Worm (Caenorhabditis elegans) whole organism, young adult: ENCODE measurements around the gene T09A5.5.

Experiments used
- B0336.3 ChIP-seq: fragments of 200-800 bp; sonication (Bioruptor generic); IDR thresholded peaks from 2 replicates; pipeline ENCODE4 v1.3.6; 2022; ENCODE audit warnings: missing genetic modification characterization, missing compliant biosample characterization
- C17E4.6 ChIP-seq: fragments of 200-800 bp; sonication (Bioruptor generic); IDR thresholded peaks from 2 replicates; pipeline ENCODE4 v1.3.6; 2022; ENCODE audit warnings: missing genetic modification reagents, missing genetic modification characterization, missing compliant biosample characterization
- F23B12.7 ChIP-seq: sonication (generic microtip); optimal IDR thresholded peaks from 2 replicates; lab custom pipeline; 2017; ENCODE audit warnings: missing genetic modification characterization, mild to moderate bottlenecking, missing compliant biosample characterization, antibody characterized with exemption, moderate library complexity; ENCODE audit not compliant: insufficient read depth
- F57C9.4 ChIP-seq: sonication (generic microtip); optimal IDR thresholded peaks from 2 replicates; lab custom pipeline; 2017; ENCODE audit warnings: mild to moderate bottlenecking, missing genetic modification characterization, missing compliant biosample characterization
- K12H6.12 ChIP-seq: fragments of 200-800 bp; sonication (Bioruptor generic); optimal IDR thresholded peaks from 2 replicates; lab custom pipeline; 2018; ENCODE audit warnings: mild to moderate bottlenecking, missing genetic modification characterization, missing compliant biosample characterization
- T07F8.4 ChIP-seq: sonication (generic microtip); optimal IDR thresholded peaks from 2 replicates; lab custom pipeline; 2016; ENCODE audit warnings: mild to moderate bottlenecking, missing genetic modification characterization, moderate library complexity, missing compliant biosample characterization
- Y53G8AR.9 ChIP-seq: fragments of 200-800 bp; sonication (Bioruptor generic); conservative IDR thresholded peaks from 2 replicates; pipeline ENCODE4 v1.3.6; 2022; ENCODE audit warnings: missing genetic modification reagents, missing genetic modification characterization, missing compliant biosample characterization
- ama-1 ChIP-seq, 3 experiments: fragments of 150-350 bp in 1 of 3; sonication (generic microtip) in 2 of 3; optimal IDR thresholded peaks; 2 replicates each; lab custom pipeline; 2014 to 2018; ENCODE audit warnings: missing biosample characterization in 2 of 3, missing genetic modification characterization in 2 of 3, missing genetic modification reagents in 2 of 3
- aptf-2 ChIP-seq: fragments of 200-800 bp; sonication (Bioruptor generic); conservative IDR thresholded peaks from 2 replicates; pipeline ENCODE4 v1.3.6; 2022; ENCODE audit warnings: missing genetic modification reagents, missing genetic modification characterization, missing compliant biosample characterization
- atf-7 ChIP-seq: sonication (generic microtip); optimal IDR thresholded peaks from 2 replicates; lab custom pipeline; 2017; ENCODE audit warnings: mild to moderate bottlenecking, missing genetic modification characterization, missing compliant biosample characterization
- attf-3 ChIP-seq: fragments of 200-800 bp; sonication (Bioruptor generic); conservative IDR thresholded peaks from 2 replicates; pipeline ENCODE4 v1.3.6; 2022; ENCODE audit warnings: missing genetic modification reagents, missing genetic modification characterization, missing compliant biosample characterization
- ccch-3 ChIP-seq: fragments of 200-800 bp; sonication (Bioruptor generic); optimal IDR thresholded peaks from 2 replicates; lab custom pipeline; 2018; ENCODE audit warnings: mild to moderate bottlenecking, missing genetic modification characterization, missing compliant biosample characterization
- cebp-1 ChIP-seq, 2 experiments: fragments of 200-800 bp in 1 of 2; sonication (Bioruptor generic) in 1 of 2; sonication (generic microtip) in 1 of 2; IDR thresholded peaks in 1 of 2; optimal IDR thresholded peaks in 1 of 2; 2 replicates each; pipeline versions ENCODE4 v1.3.6 to Lab custom; 2017 to 2022; ENCODE audit warnings: missing compliant biosample characterization in 2 of 2, missing genetic modification characterization in 2 of 2, mild to moderate bottlenecking in 1 of 2, missing genetic modification reagents in 1 of 2, moderate library complexity in 1 of 2
- ceh-100 ChIP-seq: fragments of 200-800 bp; sonication (Bioruptor generic); IDR thresholded peaks from 2 replicates; pipeline ENCODE4 v1.3.6; 2022; ENCODE audit warnings: missing genetic modification reagents, missing genetic modification characterization, missing compliant biosample characterization
- chd-7 ChIP-seq: sonication (generic microtip); optimal IDR thresholded peaks from 2 replicates; lab custom pipeline; 2016; ENCODE audit warnings: mild to moderate bottlenecking, missing genetic modification characterization, moderate library complexity, missing compliant biosample characterization
- dpl-1 ChIP-seq: fragments of 150-350 bp; optimal IDR thresholded peaks from 2 replicates; lab custom pipeline; 2014; ENCODE audit warnings: missing biosample characterization, missing genetic modification reagents, missing genetic modification characterization
- egl-18 ChIP-seq: fragments of 200-800 bp; sonication (Bioruptor generic); IDR thresholded peaks from 2 replicates; pipeline ENCODE4 v1.3.6; 2022; ENCODE audit warnings: missing genetic modification reagents, missing genetic modification characterization, missing compliant biosample characterization
- gei-17 ChIP-seq: fragments of 200-800 bp; sonication (Bioruptor generic); optimal IDR thresholded peaks from 2 replicates; lab custom pipeline; 2018; ENCODE audit warnings: mild to moderate bottlenecking, missing genetic modification characterization, missing compliant biosample characterization
- hmg-1.2 ChIP-seq: fragments of 200-800 bp; sonication (Bioruptor generic); IDR thresholded peaks from 2 replicates; pipeline ENCODE4 v1.3.6; 2022; ENCODE audit warnings: missing genetic modification reagents, missing genetic modification characterization, missing compliant biosample characterization
- let-526 ChIP-seq: fragments of 200-800 bp; sonication (Bioruptor generic); IDR thresholded peaks from 2 replicates; pipeline ENCODE4 v1.3.6; 2022; ENCODE audit warnings: missing genetic modification reagents, missing genetic modification characterization, missing compliant biosample characterization
- let-607 ChIP-seq, 2 experiments: fragments of 200-800 bp in 1 of 2; sonication (Bioruptor generic) in 1 of 2; sonication (generic microtip) in 1 of 2; optimal IDR thresholded peaks; 2 replicates each; lab custom pipeline; 2016 to 2018; ENCODE audit warnings: mild to moderate bottlenecking in 2 of 2, missing compliant biosample characterization in 2 of 2, missing genetic modification characterization in 2 of 2, moderate library complexity in 2 of 2, missing genotype in 1 of 2
- lin-26 ChIP-seq: fragments of 200-800 bp; sonication (Bioruptor generic); IDR thresholded peaks from 2 replicates; pipeline ENCODE4 v1.3.6; 2022; ENCODE audit warnings: missing genetic modification reagents, missing genetic modification characterization, missing compliant biosample characterization
- lin-35 ChIP-seq, 3 experiments: fragments of 150-350 bp in 2 of 3; sonication (generic microtip) in 1 of 3; optimal IDR thresholded peaks; 2 replicates each; lab custom pipeline; 2014 to 2018; ENCODE audit warnings: missing biosample characterization in 3 of 3, missing genetic modification characterization in 3 of 3, missing genetic modification reagents in 3 of 3
- lin-54 ChIP-seq: fragments of 200-800 bp; sonication (Bioruptor generic); optimal IDR thresholded peaks from 2 replicates; lab custom pipeline; 2018; ENCODE audit warnings: mild to moderate bottlenecking, missing genetic modification characterization, missing compliant biosample characterization
- lir-1 ChIP-seq: fragments of 200-800 bp; sonication (Bioruptor generic); conservative IDR thresholded peaks from 2 replicates; pipeline ENCODE4 v1.3.6; 2022; ENCODE audit warnings: missing genetic modification reagents, missing genetic modification characterization, missing compliant biosample characterization
- mxl-1 ChIP-seq: sonication (generic microtip); optimal IDR thresholded peaks from 2 replicates; lab custom pipeline; 2016; ENCODE audit warnings: missing genetic modification characterization, missing compliant biosample characterization
- nfya-1 ChIP-seq: sonication (generic microtip); optimal IDR thresholded peaks from 2 replicates; lab custom pipeline; 2017; ENCODE audit warnings: antibody characterized with exemption, missing compliant biosample characterization, missing genetic modification characterization, borderline replicate concordance; ENCODE audit not compliant: insufficient read depth
- nfyb-1 ChIP-seq: fragments of 200-800 bp; sonication (Bioruptor generic); IDR thresholded peaks from 2 replicates; pipeline ENCODE4 v1.3.6; 2022; ENCODE audit warnings: missing genetic modification reagents, missing genetic modification characterization, missing compliant biosample characterization
- nhr-80 ChIP-seq: sonication (generic microtip); optimal IDR thresholded peaks from 2 replicates; lab custom pipeline; 2016; ENCODE audit warnings: missing genetic modification characterization, missing compliant biosample characterization
- rcor-1 ChIP-seq: fragments of 200-800 bp; sonication (Bioruptor generic); IDR thresholded peaks from 2 replicates; pipeline ENCODE4 v1.3.6; 2022; ENCODE audit warnings: missing genetic modification reagents, missing genetic modification characterization, missing compliant biosample characterization
- sea-2 ChIP-seq: fragments of 200-800 bp; sonication (Bioruptor generic); IDR thresholded peaks from 2 replicates; pipeline ENCODE4 v1.3.6; 2022; ENCODE audit warnings: missing genetic modification characterization, missing compliant biosample characterization
- snpc-4 ChIP-seq, 5 experiments: fragments of 150-350 bp in 1 of 5; sonication (generic microtip) in 4 of 5; optimal IDR thresholded peaks; 2 replicates each; lab custom pipeline; 2014 to 2018; ENCODE audit warnings: missing genetic modification characterization in 5 of 5, missing biosample characterization in 3 of 5, antibody characterized with exemption in 2 of 5, mild to moderate bottlenecking in 2 of 5, missing compliant biosample characterization in 2 of 5, missing genotype in 2 of 5, moderate library complexity in 2 of 5, missing genetic modification reagents in 1 of 5
- tbp1 ChIP-seq: fragments of 200-800 bp; sonication (Bioruptor generic); optimal IDR thresholded peaks from 2 replicates; lab custom pipeline; 2018; ENCODE audit warnings: mild to moderate bottlenecking, missing genetic modification characterization, missing compliant biosample characterization
- tlf-1 ChIP-seq: fragments of 200-800 bp; sonication (Bioruptor generic); optimal IDR thresholded peaks from 2 replicates; lab custom pipeline; 2018; ENCODE audit warnings: mild to moderate bottlenecking, missing genetic modification characterization, missing compliant biosample characterization
- zfh-2 ChIP-seq: fragments of 200-800 bp; sonication (Bioruptor generic); conservative IDR thresholded peaks from 2 replicates; pipeline ENCODE4 v1.3.6; 2022; ENCODE audit warnings: missing genetic modification reagents, missing genetic modification characterization, missing compliant biosample characterization
- ztf-26 ChIP-seq: sonication (generic microtip); optimal IDR thresholded peaks from 2 replicates; lab custom pipeline; 2017; ENCODE audit warnings: missing genetic modification characterization, missing compliant biosample characterization

Gene T09A5.5

ce11 chrII:7879266-7879718 is 25.7 kb upstream of the T09A5.5 start, which contains the start of the genes vha-4 and T01H3.5:
vha-4 (minus strand) TSS chrII:7879316.
T01H3.5 (plus strand) TSS chrII:7879616.
- TF ChIP-seq K12H6.12 (tag; lab: Kevin White, UChicago): no peak
- TF ChIP-seq zfh-2 (GFP tag; lab: Robert Waterston, UW): 0 out of 2 replicates have a peak, but pooled peaks have one; percentile 8
- TF ChIP-seq nhr-80: peak; percentile 55
- TF ChIP-seq, all 124 proteins: peak for 2

ce11 chrII:7877744-7878468 is 24.3 kb upstream of the T09A5.5 start, which contains the start of gene T01H3.2:
T01H3.2 (minus strand) TSS chrII:7877994.
- TF ChIP-seq lin-35 (GFP tag; optimal IDR thresholded peaks at IDR 0.05; lab: Kevin White, UChicago) (peak in 1 of 3 experiments; percentile 22), tlf-1 (GFP tag; lab: Kevin White, UChicago) (peak; percentile 51), tbp1 (GFP tag; lab: Kevin White, UChicago) (peak; percentile 21), chd-7 (tag; lab: Kevin White, UChicago) (peak; percentile 28), egl-18 (GFP tag; lab: Robert Waterston, UW) (no peak), lin-54 (GFP tag; lab: Kevin White, UChicago) (peak; percentile 37), nfyb-1 (GFP tag; lab: Robert Waterston, UW) (peak; percentile 33; the same call in 1 of the 2 replicates), B0336.3 (GFP tag; lab: Robert Waterston, UW) (0 out of 2 replicates have a peak, but pooled peaks have one; percentile 10), cebp-1 (GFP tag; IDR thresholded peaks at IDR 0.05; lab: Robert Waterston, UW) (no peak), cebp-1 (tag; optimal IDR thresholded peaks at IDR 0.05; lab: Kevin White, UChicago) (peak; percentile 21), dpl-1 (GFP tag; lab: Kevin White, UChicago) (no peak), ccch-3 (GFP tag; lab: Kevin White, UChicago) (no peak), atf-7 (tag; lab: Kevin White, UChicago) (peak; percentile 9)
- TF ChIP-seq, all 124 proteins: peak for 9

ce11 chrII:7873843-7874372 is 20.3 kb upstream of the T09A5.5 start, which contains the start of gene T01H3.3:
T01H3.3 (minus strand) TSS chrII:7873893.
- TF ChIP-seq F23B12.7 (peak; percentile 27), lir-1 (GFP tag; lab: Robert Waterston, UW) (no peak), cebp-1 (GFP tag; IDR thresholded peaks at IDR 0.05; lab: Robert Waterston, UW) (no peak), cebp-1 (tag; optimal IDR thresholded peaks at IDR 0.05; lab: Kevin White, UChicago) (peak; percentile 15), chd-7 (tag; lab: Kevin White, UChicago) (no peak), attf-3 (GFP tag; lab: Robert Waterston, UW) (peak; percentile 91), nfyb-1 (GFP tag; lab: Robert Waterston, UW) (no peak), ztf-26 (tag; lab: Kevin White, UChicago) (no peak)
- TF ChIP-seq, all 124 proteins: peak for 3

- no peak for TF ChIP-seq nfya-1 (tag; lab: Kevin White, UChicago)
- no peak for TF ChIP-seq Y53G8AR.9 (GFP tag; lab: Robert Waterston, UW)
- TF ChIP-seq T07F8.4 (tag; lab: Kevin White, UChicago): no peak
- no peak for TF ChIP-seq snpc-4 (GFP tag; optimal IDR thresholded peaks at IDR 0.05; lab: Kevin White, UChicago)
- TF ChIP-seq snpc-4 (tag; optimal IDR thresholded peaks at IDR 0.05; lab: Kevin White, UChicago): peak in 1 of 4 experiments; percentile 39
- peak; percentile 31 for TF ChIP-seq K12H6.12 (tag; lab: Kevin White, UChicago)
- no peak for TF ChIP-seq gei-17 (GFP tag; lab: Kevin White, UChicago)
- TF ChIP-seq lin-26 (GFP tag; lab: Robert Waterston, UW): peak; percentile 28; the same call in 1 of the 2 replicates
- TF ChIP-seq let-607 (tag; optimal IDR thresholded peaks at IDR 0.05; lab: Kevin White, UChicago): no peak
- TF ChIP-seq atf-7 (tag; lab: Kevin White, UChicago): no peak
- peak; percentile 51 for TF ChIP-seq lin-54 (GFP tag; lab: Kevin White, UChicago)
- TF ChIP-seq ceh-100: peak; percentile 49; the same call in 1 of the 2 replicates
- TF ChIP-seq aptf-2 (GFP tag; lab: Robert Waterston, UW): no peak
- TF ChIP-seq F57C9.4: no peak
- TF ChIP-seq cebp-1 (GFP tag; IDR thresholded peaks at IDR 0.05; lab: Robert Waterston, UW): no peak
- peak; percentile 56 for TF ChIP-seq cebp-1 (tag; optimal IDR thresholded peaks at IDR 0.05; lab: Kevin White, UChicago)
- no peak for TF ChIP-seq ama-1 (optimal IDR thresholded peaks at IDR 0.05; lab: Kevin White, UChicago)
- no peak for TF ChIP-seq ama-1 (GFP tag; optimal IDR thresholded peaks at IDR 0.05; lab: Kevin White, UChicago)
- no peak for TF ChIP-seq let-526 (GFP tag; lab: Robert Waterston, UW)
- TF ChIP-seq hmg-1.2: peak; percentile 42; the same call in 1 of the 2 replicates
- no peak for TF ChIP-seq ztf-26 (tag; lab: Kevin White, UChicago)
- TF ChIP-seq egl-18 (GFP tag; lab: Robert Waterston, UW): no peak
- TF ChIP-seq sea-2 (GFP tag; lab: Robert Waterston, UW): no peak
- no peak for TF ChIP-seq mxl-1 (tag; lab: Kevin White, UChicago)
- TF ChIP-seq rcor-1 (GFP tag; lab: Robert Waterston, UW): no peak
- TF ChIP-seq C17E4.6: no peak
These were observed 17.1 kb upstream of the T09A5.5 start for ce11 chrII:7870632-7871031.
